Worm (Caenorhabditis elegans): ENCODE results near the gene ubc-15.

DNA sequence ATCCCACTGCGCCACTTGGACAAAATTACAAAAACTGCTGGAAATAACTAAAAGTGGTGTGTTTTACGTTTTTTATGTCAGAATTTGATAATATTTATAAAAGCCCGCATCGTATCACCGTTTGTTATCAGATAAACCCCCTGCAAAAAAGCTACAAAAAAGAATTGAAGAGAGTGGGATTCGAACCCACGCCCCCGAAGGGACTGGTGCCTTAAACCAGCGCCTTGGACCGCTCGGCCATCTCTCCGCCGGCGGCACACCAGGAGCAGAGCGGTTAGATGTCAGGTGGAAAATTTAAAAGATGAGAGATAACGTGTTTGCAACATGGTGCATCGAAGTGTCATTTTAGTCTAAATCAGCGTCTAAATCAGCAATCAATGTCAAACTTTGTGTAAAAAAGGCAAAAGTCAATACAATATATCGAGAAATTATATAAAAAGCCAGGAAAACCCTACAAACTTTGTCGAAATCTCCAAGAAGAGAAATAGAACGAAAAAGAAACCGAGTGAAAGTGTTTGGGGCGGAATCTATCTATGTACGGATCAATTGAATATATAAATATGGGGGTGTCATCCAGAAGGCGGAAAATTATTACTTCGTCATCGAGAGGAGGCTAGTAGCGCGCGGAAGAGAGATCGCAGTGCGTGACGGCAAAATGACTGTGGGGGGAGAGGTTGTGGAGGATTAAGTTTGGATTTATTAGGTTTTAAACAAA, 51.9 kb downstream of the ubc-15 start:
- no peak for TF ChIP-seq mdl-1 (tag; optimal IDR thresholded peaks at IDR 0.05)
- TF ChIP-seq mxl-3 (GFP tag; optimal IDR thresholded peaks at IDR 0.05), result no peak
- TF ChIP-seq pqm-1 (tag; optimal IDR thresholded peaks at IDR 0.05), result no peak
- no peak for TF ChIP-seq R02D3.7 (tag; optimal IDR thresholded peaks at IDR 0.05)
- TF ChIP-seq mep-1 (tag; optimal IDR thresholded peaks at IDR 0.05), result no peak
- TF ChIP-seq nhr-111 (GFP tag; optimal IDR thresholded peaks at IDR 0.05), result no peak
- no peak for TF ChIP-seq zag-1 (tag; optimal IDR thresholded peaks at IDR 0.05)
- TF ChIP-seq dve-1 (tag; optimal IDR thresholded peaks at IDR 0.05; ENCODE audit: insufficient read depth), result no peak
- TF ChIP-seq nhr-10 (tag; optimal IDR thresholded peaks at IDR 0.05), result no peak
- peak; percentile 85 for TF ChIP-seq egl-43 (GFP tag; IDR thresholded peaks at IDR 0.05)
